Worm (Caenorhabditis elegans) whole organism, late embryonic: Measurements from ENCODE around the gene nhr-178.

Source experiments
- ama-1 ChIP-seq: fragments of 150-350 bp; optimal IDR thresholded peaks from 2 replicates; lab custom pipeline; 2014
- ceh-30 ChIP-seq: fragments of 150-350 bp; optimal IDR thresholded peaks from 2 replicates; lab custom pipeline; 2014; ENCODE audit warnings: missing biosample characterization, missing genetic modification characterization
- ceh-48 ChIP-seq: sonication (generic microtip); optimal IDR thresholded peaks from 2 replicates; lab custom pipeline; 2016; ENCODE audit warnings: missing genetic modification characterization, inconsistent platforms, missing compliant biosample characterization
- elt-4 ChIP-seq: sonication (generic microtip); optimal IDR thresholded peaks from 2 replicates; lab custom pipeline; 2016; ENCODE audit warnings: missing genetic modification characterization, missing compliant biosample characterization
- hlh-13 ChIP-seq: fragments of 200-800 bp; sonication (Bioruptor generic); optimal IDR thresholded peaks from 2 replicates; lab custom pipeline; 2018; ENCODE audit warnings: mild to moderate bottlenecking, missing genetic modification characterization, missing compliant biosample characterization
- lin-11 ChIP-seq: fragments of 200-800 bp; sonication (Bioruptor generic); optimal IDR thresholded peaks from 2 replicates; lab custom pipeline; 2018; ENCODE audit warnings: mild to moderate bottlenecking, missing genetic modification characterization, missing compliant biosample characterization
- pag-3 ChIP-seq: sonication (generic microtip); optimal IDR thresholded peaks from 2 replicates; lab custom pipeline; 2016; ENCODE audit warnings: missing compliant biosample characterization, missing genetic modification characterization, borderline replicate concordance
- pha-4 ChIP-seq: fragments of 150-350 bp; optimal IDR thresholded peaks from 2 replicates; lab custom pipeline; 2018; ENCODE audit warnings: missing biosample characterization, missing genetic modification reagents, missing genetic modification characterization
- pqm-1 ChIP-seq: sonication (generic microtip); optimal IDR thresholded peaks from 2 replicates; lab custom pipeline; 2016; ENCODE audit warnings: missing genetic modification characterization, missing compliant biosample characterization

DNA sequence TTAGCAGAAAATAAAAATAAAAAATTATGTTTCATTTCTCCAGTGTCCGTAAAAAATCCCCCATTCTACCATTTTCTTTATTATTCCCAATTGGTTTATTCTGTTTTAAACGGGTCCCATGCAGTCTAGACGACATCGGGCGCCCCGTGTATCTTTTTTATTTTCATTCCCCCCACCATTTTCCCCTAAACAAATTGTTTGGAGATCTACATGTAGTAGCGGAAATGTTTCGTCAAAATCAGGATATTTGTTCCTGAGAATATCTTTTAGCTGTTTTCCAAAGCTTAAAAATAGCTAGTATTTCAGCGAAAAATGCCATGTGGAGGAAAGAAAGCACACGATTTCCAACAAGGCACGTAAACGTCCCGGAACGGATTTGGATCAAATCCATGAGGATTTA is 19.6 kb downstream of the nhr-178 start, which contains the start of gene F16B4.5:
- TF ChIP-seq lin-11 (tag; lab: Kevin White, UChicago) (no peak), hlh-13 (GFP tag; lab: Kevin White, UChicago) (no peak), pag-3 (no peak), ceh-30 (tag; lab: Kevin White, UChicago) (no peak), ceh-48 (tag; lab: Kevin White, UChicago) (no peak), elt-4 (tag; lab: Kevin White, UChicago) (no peak), pha-4 (no peak), pqm-1 (tag; lab: Kevin White, UChicago) (no peak), ama-1 (lab: Kevin White, UChicago) (no peak)
